Fruit fly (Drosophila melanogaster) whole organism, embryonic: Measurements from ENCODE around the gene CG8419.

Source experiments
- Asciz ChIP-seq: fragments of 200-800 bp; sonication (Bioruptor generic); optimal IDR thresholded peaks from 2 replicates; lab custom pipeline; 2017; ENCODE audit warnings: missing biosample characterization, mild to moderate bottlenecking, missing genetic modification characterization, missing genetic modification reagents
- B-H2 ChIP-seq: fragments of 200-800 bp; sonication (Bioruptor generic); optimal IDR thresholded peaks from 2 replicates; lab custom pipeline; 2018; ENCODE audit warnings: missing biosample characterization, mild to moderate bottlenecking, missing genetic modification characterization
- Bdp1 ChIP-seq: fragments of 200-800 bp; sonication (Bioruptor generic); optimal IDR thresholded peaks from 3 replicates; lab custom pipeline; 2016; ENCODE audit warnings: missing biosample characterization, missing genetic modification characterization
- BtbVII ChIP-seq: fragments of 200-800 bp; sonication (Bioruptor generic); optimal IDR thresholded peaks from 3 replicates; lab custom pipeline; 2017; ENCODE audit warnings: missing biosample characterization, mild to moderate bottlenecking, missing genetic modification characterization
- CG10366 ChIP-seq: fragments of 200-800 bp; sonication (Bioruptor generic); IDR thresholded peaks from 2 replicates; pipeline ENCODE4 v1.3.6; 2022; ENCODE audit warnings: missing biosample characterization, missing genetic modification characterization
- CG11093 ChIP-seq: fragments of 200-800 bp; sonication (Bioruptor generic); IDR thresholded peaks from 3 replicates; pipeline ENCODE4 v1.3.6; 2022; ENCODE audit warnings: missing biosample characterization, missing genetic modification characterization
- CG12155 ChIP-seq: fragments of 200-800 bp; sonication (Bioruptor generic); optimal IDR thresholded peaks from 3 replicates; lab custom pipeline; 2016; ENCODE audit warnings: missing biosample characterization, missing genetic modification characterization
- CG1832 ChIP-seq: fragments of 200-800 bp; sonication (Bioruptor generic); optimal IDR thresholded peaks from 2 replicates; lab custom pipeline; 2017; ENCODE audit warnings: missing biosample characterization, mild to moderate bottlenecking, missing genetic modification characterization, inconsistent platforms
- CG2678 ChIP-seq: fragments of 200-800 bp; sonication (Bioruptor generic); optimal IDR thresholded peaks from 3 replicates; lab custom pipeline; 2019; ENCODE audit warnings: missing biosample characterization, mild to moderate bottlenecking, missing genetic modification characterization, moderate library complexity
- CG33213 ChIP-seq: fragments of 200-800 bp; sonication (Bioruptor generic); optimal IDR thresholded peaks from 3 replicates; lab custom pipeline; 2016; ENCODE audit warnings: missing biosample characterization, missing genetic modification characterization
- CG3847 ChIP-seq: fragments of 200-800 bp; sonication (Bioruptor generic); IDR thresholded peaks from 2 replicates; pipeline ENCODE4 v1.3.6; 2022; ENCODE audit warnings: missing biosample characterization, missing genetic modification characterization
- CG6272 ChIP-seq: fragments of 200-800 bp; sonication (Bioruptor generic); IDR thresholded peaks from 2 replicates; pipeline ENCODE4 v1.3.6; 2022; ENCODE audit warnings: missing biosample characterization, missing genetic modification characterization
- CG7786 ChIP-seq: fragments of 200-800 bp; sonication (Bioruptor generic); optimal IDR thresholded peaks from 2 replicates; lab custom pipeline; 2016; ENCODE audit warnings: missing biosample characterization, missing genetic modification characterization
- CG7987 ChIP-seq: fragments of 200-800 bp; sonication (Bioruptor generic); optimal IDR thresholded peaks from 2 replicates; lab custom pipeline; 2018; ENCODE audit warnings: missing biosample characterization, mild to moderate bottlenecking, missing genetic modification characterization, moderate library complexity
- CG8089 ChIP-seq: fragments of 200-800 bp; sonication (Bioruptor generic); optimal IDR thresholded peaks from 3 replicates; lab custom pipeline; 2016; ENCODE audit warnings: missing biosample characterization, missing genetic modification characterization
- CG8281 ChIP-seq: fragments of 200-800 bp; sonication (Bioruptor generic); optimal IDR thresholded peaks from 2 replicates; lab custom pipeline; 2018; ENCODE audit warnings: missing biosample characterization, mild to moderate bottlenecking, missing genetic modification characterization, moderate library complexity
- CG8765 ChIP-seq: fragments of 200-800 bp; sonication (Bioruptor generic); IDR thresholded peaks from 2 replicates; pipeline ENCODE4 v1.3.6; 2022; ENCODE audit warnings: missing biosample characterization, missing genetic modification characterization
- D ChIP-seq, 2 experiments: fragments of 200-800 bp in 1 of 2; fragments of >200 bp in 1 of 2; sonication (Bioruptor generic) in 1 of 2; optimal IDR thresholded peaks; 2 replicates in 1 of 2; 3 replicates in 1 of 2; lab custom pipeline; 2017; ENCODE audit warnings: mild to moderate bottlenecking in 1 of 2, missing biosample characterization in 1 of 2, missing genetic modification characterization in 1 of 2, missing genetic modification reagents in 1 of 2
- Dad ChIP-seq: fragments of 200-800 bp; sonication (Bioruptor generic); optimal IDR thresholded peaks from 3 replicates; lab custom pipeline; 2016; ENCODE audit warnings: missing biosample characterization, missing genetic modification characterization
- Dfd ChIP-seq, 2 experiments: fragments of >200 bp; optimal IDR thresholded peaks; 2 replicates each; lab custom pipeline; 2017; ENCODE audit warnings: missing biosample characterization in 2 of 2, missing genetic modification characterization in 2 of 2
- Dip2 ChIP-seq: fragments of 200-800 bp; sonication (Bioruptor generic); IDR thresholded peaks from 2 replicates; pipeline ENCODE4 v1.3.6; 2022; ENCODE audit warnings: missing biosample characterization, missing genetic modification characterization
- Dref ChIP-seq: fragments of 200-800 bp; sonication (Bioruptor generic); IDR thresholded peaks from 2 replicates; pipeline ENCODE4 v1.3.6; 2022; ENCODE audit warnings: missing biosample characterization, missing genetic modification characterization
- Elba2 ChIP-seq: fragments of 200-800 bp; sonication (Bioruptor generic); optimal IDR thresholded peaks from 3 replicates; lab custom pipeline; 2016; ENCODE audit warnings: missing biosample characterization, missing genetic modification characterization
- Lpt ChIP-seq: fragments of >200 bp; optimal IDR thresholded peaks from 2 replicates; lab custom pipeline; 2018; ENCODE audit warnings: missing biosample characterization, missing genetic modification characterization
- MBD-R2 ChIP-seq: fragments of 200-800 bp; sonication (Bioruptor generic); IDR thresholded peaks from 2 replicates; pipeline ENCODE4 v1.3.6; 2022; ENCODE audit warnings: missing biosample characterization, missing genetic modification characterization
- MTF-1 ChIP-seq: fragments of 200-800 bp; sonication (Bioruptor generic); optimal IDR thresholded peaks from 2 replicates; lab custom pipeline; 2018; ENCODE audit warnings: missing biosample characterization, mild to moderate bottlenecking, missing genetic modification characterization, borderline replicate concordance
- NC2α ChIP-seq: fragments of 200-800 bp; sonication (Bioruptor generic); optimal IDR thresholded peaks from 2 replicates; lab custom pipeline; 2016; ENCODE audit warnings: missing biosample characterization, missing genetic modification characterization
- NC2β ChIP-seq: fragments of 200-800 bp; sonication (Bioruptor generic); optimal IDR thresholded peaks from 2 replicates; lab custom pipeline; 2016; ENCODE audit warnings: missing biosample characterization, missing genetic modification characterization
- Nf-YB ChIP-seq: fragments of 200-800 bp; sonication (Bioruptor generic); optimal IDR thresholded peaks from 3 replicates; lab custom pipeline; 2019; ENCODE audit warnings: missing biosample characterization, mild to moderate bottlenecking, missing genetic modification characterization, moderate library complexity
- Scr ChIP-seq: fragments of 200-800 bp; sonication (Bioruptor generic); IDR thresholded peaks from 2 replicates; pipeline ENCODE4 v1.3.6; 2022; ENCODE audit warnings: missing biosample characterization, missing genetic modification characterization; ENCODE audit not compliant: partially characterized antibody
- Six4 ChIP-seq: fragments of 200-800 bp; sonication (Bioruptor generic); optimal IDR thresholded peaks from 2 replicates; lab custom pipeline; 2016; ENCODE audit warnings: missing biosample characterization, missing genetic modification characterization
- Sox100B ChIP-seq: fragments of 200-800 bp; sonication (Bioruptor generic); optimal IDR thresholded peaks from 3 replicates; lab custom pipeline; 2018; ENCODE audit warnings: missing biosample characterization, mild to moderate bottlenecking, missing genetic modification characterization
- Sox102F ChIP-seq: fragments of 200-800 bp; sonication (Bioruptor generic); optimal IDR thresholded peaks from 2 replicates; lab custom pipeline; 2018; ENCODE audit warnings: missing biosample characterization, mild to moderate bottlenecking, missing genetic modification characterization, moderate library complexity
- ase ChIP-seq: fragments of 200-800 bp; sonication (Bioruptor generic); IDR thresholded peaks from 3 replicates; pipeline ENCODE4 v1.3.6; 2022; ENCODE audit warnings: missing biosample characterization, missing genetic modification characterization
- bsh ChIP-seq, 2 experiments: fragments of 200-800 bp; sonication (Bioruptor generic); optimal IDR thresholded peaks; 2 replicates each; lab custom pipeline; 2017 to 2018; ENCODE audit warnings: mild to moderate bottlenecking in 2 of 2, missing biosample characterization in 2 of 2, missing genetic modification characterization in 2 of 2, moderate library complexity in 1 of 2
- croc ChIP-seq: fragments of 200-800 bp; sonication (Bioruptor generic); conservative IDR thresholded peaks from 3 replicates; pipeline ENCODE4 v1.3.6; 2022; ENCODE audit warnings: missing biosample characterization, missing genetic modification characterization
- dati ChIP-seq: fragments of 200-800 bp; sonication (Bioruptor generic); IDR thresholded peaks from 2 replicates; pipeline ENCODE4 v1.3.6; 2022; ENCODE audit warnings: missing biosample characterization, missing genetic modification characterization
- esg ChIP-seq: fragments of 200-800 bp; sonication (Bioruptor generic); conservative IDR thresholded peaks from 2 replicates; pipeline ENCODE4 v1.3.6; 2022; ENCODE audit warnings: missing biosample characterization, missing genetic modification characterization
- gfzf ChIP-seq: fragments of 200-800 bp; sonication (Bioruptor generic); optimal IDR thresholded peaks from 2 replicates; lab custom pipeline; 2016; ENCODE audit warnings: missing biosample characterization, mild to moderate bottlenecking, missing genetic modification characterization, moderate library complexity
- grau ChIP-seq: fragments of 200-800 bp; optimal IDR thresholded peaks from 3 replicates; lab custom pipeline; 2019; ENCODE audit warnings: missing biosample characterization, mild to moderate bottlenecking, missing genetic modification characterization, moderate library complexity
- hth ChIP-seq: fragments of >200 bp; optimal IDR thresholded peaks from 2 replicates; lab custom pipeline; 2017; ENCODE audit warnings: inconsistent platforms
- mld ChIP-seq: fragments of 200-800 bp; sonication (Bioruptor generic); IDR thresholded peaks from 3 replicates; pipeline ENCODE4 v1.3.6; 2022; ENCODE audit warnings: missing biosample characterization, missing genetic modification characterization; ENCODE audit not compliant: partially characterized antibody
- nmo ChIP-seq: fragments of 200-800 bp; sonication (Bioruptor generic); optimal IDR thresholded peaks from 2 replicates; lab custom pipeline; 2018; ENCODE audit warnings: missing biosample characterization, mild to moderate bottlenecking, missing genetic modification characterization, moderate library complexity
- p53 ChIP-seq: fragments of 200-800 bp; sonication (Bioruptor generic); optimal IDR thresholded peaks from 2 replicates; lab custom pipeline; 2016; ENCODE audit warnings: missing biosample characterization, missing genetic modification characterization
- sc ChIP-seq, 3 experiments: fragments of >200 bp in 2 of 3; fragments of 200-800 bp in 1 of 3; sonication (Bioruptor generic) in 1 of 3; optimal IDR thresholded peaks; 2 replicates in 2 of 3; 3 replicates in 1 of 3; lab custom pipeline; 2017; ENCODE audit warnings: mild to moderate bottlenecking in 1 of 3, missing biosample characterization in 1 of 3, missing genetic modification characterization in 1 of 3, missing genetic modification reagents in 1 of 3
- slbo ChIP-seq: fragments of 200-800 bp; sonication (Bioruptor generic); IDR thresholded peaks from 2 replicates; pipeline ENCODE4 v1.3.6; 2022; ENCODE audit warnings: missing biosample characterization, missing genetic modification characterization
- sqz ChIP-seq: fragments of 200-800 bp; sonication (Bioruptor generic); optimal IDR thresholded peaks from 3 replicates; lab custom pipeline; 2018; ENCODE audit warnings: missing biosample characterization, mild to moderate bottlenecking, missing genetic modification characterization
- ssp ChIP-seq: fragments of 200-800 bp; sonication (Bioruptor generic); IDR thresholded peaks from 2 replicates; pipeline ENCODE4 v1.3.6; 2022; ENCODE audit warnings: missing biosample characterization, missing genetic modification characterization
- zen2 ChIP-seq: fragments of 200-800 bp; sonication (Bioruptor generic); IDR thresholded peaks from 3 replicates; pipeline ENCODE4 v1.3.6; 2022; ENCODE audit warnings: missing biosample characterization, missing genetic modification characterization; ENCODE audit not compliant: partially characterized antibody
- zf30C ChIP-seq: fragments of 200-800 bp; sonication (Bioruptor generic); optimal IDR thresholded peaks from 3 replicates; lab custom pipeline; 2018; ENCODE audit warnings: missing biosample characterization, mild to moderate bottlenecking, missing genetic modification characterization

Gene CG8419

DNA sequence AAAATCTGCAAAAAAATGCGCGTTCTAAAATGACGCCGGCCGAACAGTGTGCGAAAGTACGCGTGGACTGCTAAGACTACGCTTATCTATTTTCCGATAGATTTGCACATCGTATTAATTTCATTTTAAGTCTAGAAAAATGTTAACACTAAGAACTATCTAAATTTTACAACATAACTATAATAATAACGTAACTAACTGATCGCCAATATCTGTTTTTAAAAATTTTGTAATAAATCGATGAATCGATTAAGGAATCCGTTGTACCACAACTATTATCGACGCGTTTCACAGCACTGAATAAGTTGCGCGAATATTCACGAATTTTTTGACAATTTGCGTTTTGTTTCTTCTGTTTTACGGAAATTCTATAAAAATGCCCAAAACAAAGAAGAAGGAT, 5.1 kb downstream of the CG8419 start, which contains the start of gene Ssb-c31a (continued):
- TF ChIP-seq CG2678 (tag; lab: Kevin White, UChicago) (peak; percentile 53), B-H2 (GFP tag; lab: Kevin White, UChicago) (peak; percentile 86), Lpt (GFP tag; lab: Kevin White, UChicago) (no peak), NC2β (GFP tag; lab: Kevin White, UChicago) (peak; percentile 27), p53 (GFP tag; lab: Kevin White, UChicago) (peak; percentile 36), CG10366 (GFP tag; lab: Robert Waterston, UW) (peak; percentile 30; the same call in 1 of the 2 replicates), hth (lab: Kevin White, UChicago) (no peak), CG3847 (peak; percentile 81), Dad (GFP tag; lab: Kevin White, UChicago) (peak; percentile 57), BtbVII (GFP tag; lab: Kevin White, UChicago) (no peak), MBD-R2 (GFP tag; lab: Robert Waterston, UW) (peak; percentile 90; the same call in 1 of the 2 replicates), MTF-1 (no peak), D (optimal IDR thresholded peaks at IDR 0.05; lab: Kevin White, UChicago) (no peak), D (GFP tag; optimal IDR thresholded peaks at IDR 0.05; lab: Kevin White, UChicago) (no peak), Dref (GFP tag; lab: Robert Waterston, UW) (peak; percentile 62), mld (GFP tag; lab: Robert Waterston, UW) (no peak), dati (no peak), zf30C (GFP tag; lab: Kevin White, UChicago) (no peak), CG1832 (GFP tag; lab: Kevin White, UChicago) (no peak), nmo (GFP tag; lab: Kevin White, UChicago) (peak; percentile 64), Dfd (GFP tag; optimal IDR thresholded peaks at IDR 0.05; lab: Kevin White, UChicago) (no peak), croc (GFP tag; lab: Robert Waterston, UW) (peak; percentile 33; the same call in 1 of the 3 replicates), Scr (GFP tag; lab: Robert Waterston, UW) (peak; percentile 86), Bdp1 (GFP tag; lab: Kevin White, UChicago) (no peak), Six4 (peak; percentile 14), CG7987 (GFP tag; lab: Kevin White, UChicago) (no peak), CG8281 (tag; lab: Kevin White, UChicago) (no peak), CG7786 (GFP tag; lab: Kevin White, UChicago) (peak; percentile 53), NC2α (GFP tag; lab: Kevin White, UChicago) (no peak), zen2 (peak; percentile 28; the same call in 1 of the 3 replicates), CG11093 (GFP tag; lab: Robert Waterston, UW) (no peak), grau (tag; lab: Kevin White, UChicago) (peak; percentile 61), ase (GFP tag; lab: Robert Waterston, UW) (no peak), ssp (no peak), CG6272 (no peak), CG33213 (GFP tag; lab: Kevin White, UChicago) (peak; percentile 10), esg (no peak), Elba2 (GFP tag; lab: Kevin White, UChicago) (no peak), Sox102F (GFP tag; lab: Kevin White, UChicago) (no peak), CG8089 (GFP tag; lab: Kevin White, UChicago) (no peak), sc (optimal IDR thresholded peaks at IDR 0.05; lab: Kevin White, UChicago) (no peak), sc (GFP tag; optimal IDR thresholded peaks at IDR 0.05; lab: Kevin White, UChicago) (no peak), Sox100B (peak; percentile 43), Nf-YB (GFP tag; lab: Kevin White, UChicago) (no peak), CG12155 (GFP tag; lab: Kevin White, UChicago) (peak; percentile 56), sqz (GFP tag; lab: Kevin White, UChicago) (no peak), slbo (GFP tag; lab: Robert Waterston, UW) (peak; percentile 66; the same call in 1 of the 2 replicates), gfzf (GFP tag; lab: Kevin White, UChicago) (peak; percentile 9), Dip2 (GFP tag; lab: Robert Waterston, UW) (no peak), CG8765 (GFP tag; lab: Robert Waterston, UW) (no peak), Asciz (GFP tag; lab: Kevin White, UChicago) (no peak), bsh (GFP tag; optimal IDR thresholded peaks at IDR 0.05; lab: Kevin White, UChicago) (peak in 1 of 2 experiments; percentile 45)
